Fruit fly (Drosophila melanogaster) whole organism, embryonic: Measurements from ENCODE around the gene CG13675.

Source experiments
- Abd-B ChIP-seq: fragments of 200-800 bp; sonication (Bioruptor generic); optimal IDR thresholded peaks from 2 replicates; lab custom pipeline; 2018; ENCODE audit warnings: missing biosample characterization, mild to moderate bottlenecking, missing genetic modification characterization, moderate library complexity
- Atf-2 ChIP-seq: fragments of 200-800 bp; sonication (Bioruptor generic); optimal IDR thresholded peaks from 2 replicates; lab custom pipeline; 2016; ENCODE audit warnings: missing biosample characterization, missing genetic modification characterization
- Atf6 ChIP-seq: fragments of 200-800 bp; sonication (Bioruptor generic); IDR thresholded peaks from 2 replicates; pipeline ENCODE4 v1.3.6; 2022; ENCODE audit warnings: missing biosample characterization, missing genetic modification characterization
- BEAF-32 ChIP-seq: fragments of 200-800 bp; sonication (Bioruptor generic); optimal IDR thresholded peaks from 3 replicates; lab custom pipeline; 2017; ENCODE audit warnings: missing biosample characterization, missing genetic modification characterization, mild to moderate bottlenecking, moderate library complexity, missing genetic modification reagents
- CG10209 ChIP-seq: fragments of 200-800 bp; sonication (Bioruptor generic); optimal IDR thresholded peaks from 3 replicates; lab custom pipeline; 2017; ENCODE audit warnings: missing biosample characterization, mild to moderate bottlenecking, missing genetic modification characterization, missing genetic modification reagents
- CG10366 ChIP-seq: fragments of 200-800 bp; sonication (Bioruptor generic); IDR thresholded peaks from 2 replicates; pipeline ENCODE4 v1.3.6; 2022; ENCODE audit warnings: missing biosample characterization, missing genetic modification characterization
- CG11093 ChIP-seq: fragments of 200-800 bp; sonication (Bioruptor generic); IDR thresholded peaks from 3 replicates; pipeline ENCODE4 v1.3.6; 2022; ENCODE audit warnings: missing biosample characterization, missing genetic modification characterization
- CG11560 ChIP-seq: fragments of 200-800 bp; sonication (Bioruptor generic); IDR thresholded peaks from 3 replicates; pipeline ENCODE4 v1.3.6; 2022; ENCODE audit warnings: missing biosample characterization, missing genetic modification characterization
- CG12155 ChIP-seq: fragments of 200-800 bp; sonication (Bioruptor generic); optimal IDR thresholded peaks from 3 replicates; lab custom pipeline; 2016; ENCODE audit warnings: missing biosample characterization, missing genetic modification characterization
- CG12659 ChIP-seq: fragments of 200-800 bp; sonication (Bioruptor generic); optimal IDR thresholded peaks from 3 replicates; lab custom pipeline; 2017; ENCODE audit warnings: mild to moderate bottlenecking, missing biosample characterization, missing genetic modification reagents, missing genetic modification characterization
- CG14441 ChIP-seq: fragments of 200-800 bp; sonication (Bioruptor generic); IDR thresholded peaks from 2 replicates; pipeline ENCODE4 v1.3.6; 2022; ENCODE audit warnings: missing biosample characterization, missing genetic modification characterization
- CG14667 ChIP-seq: fragments of 200-800 bp; sonication (Bioruptor generic); IDR thresholded peaks from 2 replicates; pipeline ENCODE4 v1.3.6; 2022; ENCODE audit warnings: missing biosample characterization, missing genetic modification characterization
- CG15601 ChIP-seq: fragments of 200-800 bp; sonication (Bioruptor generic); optimal IDR thresholded peaks from 3 replicates; lab custom pipeline; 2019; ENCODE audit warnings: missing biosample characterization, mild to moderate bottlenecking, missing genetic modification characterization, moderate library complexity
- CG1603 ChIP-seq: fragments of 200-800 bp; sonication (Bioruptor generic); optimal IDR thresholded peaks from 2 replicates; lab custom pipeline; 2019; ENCODE audit warnings: missing biosample characterization, mild to moderate bottlenecking, missing genetic modification characterization, moderate library complexity
- CG16863 ChIP-seq: fragments of 200-800 bp; sonication (Bioruptor generic); optimal IDR thresholded peaks from 3 replicates; lab custom pipeline; 2016; ENCODE audit warnings: missing biosample characterization, missing genetic modification characterization
- CG18262 ChIP-seq: fragments of 200-800 bp; optimal IDR thresholded peaks from 3 replicates; lab custom pipeline; 2019; ENCODE audit warnings: missing biosample characterization, mild to moderate bottlenecking, missing genetic modification characterization, moderate library complexity
- CG30020 ChIP-seq: fragments of 200-800 bp; optimal IDR thresholded peaks from 2 replicates; lab custom pipeline; 2019; ENCODE audit warnings: missing biosample characterization, mild to moderate bottlenecking, missing genetic modification characterization, moderate library complexity
- CG4360 ChIP-seq: fragments of 200-800 bp; sonication (Bioruptor generic); IDR thresholded peaks from 2 replicates; pipeline ENCODE4 v1.3.6; 2022; ENCODE audit warnings: missing biosample characterization, missing genetic modification characterization
- CG7987 ChIP-seq: fragments of 200-800 bp; sonication (Bioruptor generic); optimal IDR thresholded peaks from 2 replicates; lab custom pipeline; 2018; ENCODE audit warnings: missing biosample characterization, mild to moderate bottlenecking, missing genetic modification characterization, moderate library complexity
- CG9437 ChIP-seq: fragments of 200-800 bp; sonication (Bioruptor generic); optimal IDR thresholded peaks from 2 replicates; lab custom pipeline; 2018; ENCODE audit warnings: missing biosample characterization, mild to moderate bottlenecking, missing genetic modification characterization
- Dbx ChIP-seq: fragments of 200-800 bp; sonication (Bioruptor generic); IDR thresholded peaks from 3 replicates; pipeline ENCODE4 v1.3.6; 2022; ENCODE audit warnings: missing biosample characterization, missing genetic modification characterization
- Dip3 ChIP-seq: fragments of 200-800 bp; sonication (Bioruptor generic); optimal IDR thresholded peaks from 3 replicates; lab custom pipeline; 2016; ENCODE audit warnings: missing biosample characterization, missing genetic modification characterization
- E2f2 ChIP-seq: fragments of 200-800 bp; sonication (Bioruptor generic); IDR thresholded peaks from 2 replicates; pipeline ENCODE4 v1.3.6; 2022; ENCODE audit warnings: missing biosample characterization, missing genetic modification characterization
- Fer3 ChIP-seq: fragments of 200-800 bp; sonication (Bioruptor generic); optimal IDR thresholded peaks from 2 replicates; lab custom pipeline; 2018; ENCODE audit warnings: missing biosample characterization, mild to moderate bottlenecking, missing genetic modification characterization, moderate library complexity
- H2.0 ChIP-seq: fragments of 200-800 bp; sonication (Bioruptor generic); IDR thresholded peaks from 2 replicates; pipeline ENCODE4 v1.3.6; 2022; ENCODE audit warnings: missing biosample characterization, missing genetic modification characterization
- Myb ChIP-seq: fragments of 200-800 bp; sonication (Bioruptor generic); optimal IDR thresholded peaks from 2 replicates; lab custom pipeline; 2016; ENCODE audit warnings: missing biosample characterization, missing genetic modification characterization
- Neu2 ChIP-seq: fragments of 200-800 bp; sonication (Bioruptor generic); optimal IDR thresholded peaks from 3 replicates; lab custom pipeline; 2016; ENCODE audit warnings: missing biosample characterization, missing genetic modification characterization, borderline replicate concordance
- Rx ChIP-seq: fragments of 200-800 bp; sonication (Bioruptor generic); IDR thresholded peaks from 2 replicates; pipeline ENCODE4 v1.3.6; 2022; ENCODE audit warnings: missing biosample characterization, missing genetic modification characterization
- Scr ChIP-seq: fragments of 200-800 bp; sonication (Bioruptor generic); IDR thresholded peaks from 2 replicates; pipeline ENCODE4 v1.3.6; 2022; ENCODE audit warnings: missing biosample characterization, missing genetic modification characterization; ENCODE audit not compliant: partially characterized antibody
- Sry-δ ChIP-seq: fragments of 200-800 bp; sonication (Bioruptor generic); optimal IDR thresholded peaks from 2 replicates; lab custom pipeline; 2016; ENCODE audit warnings: missing biosample characterization, missing genetic modification characterization
- az2 ChIP-seq: fragments of 200-800 bp; sonication (Bioruptor generic); optimal IDR thresholded peaks from 3 replicates; lab custom pipeline; 2016; ENCODE audit warnings: missing biosample characterization, missing genetic modification characterization
- cad ChIP-seq: fragments of >200 bp; optimal IDR thresholded peaks from 2 replicates; lab custom pipeline; 2017; ENCODE audit warnings: missing biosample characterization, missing genetic modification characterization
- chn ChIP-seq: fragments of 200-800 bp; sonication (Bioruptor generic); optimal IDR thresholded peaks from 2 replicates; lab custom pipeline; 2016; ENCODE audit warnings: missing biosample characterization, missing genetic modification characterization
- dan ChIP-seq: fragments of 200-800 bp; sonication (Bioruptor generic); IDR thresholded peaks from 2 replicates; pipeline ENCODE4 v1.3.6; 2022; ENCODE audit warnings: missing biosample characterization, missing genetic modification characterization
- inv ChIP-seq: fragments of 200-800 bp; sonication (Bioruptor generic); IDR thresholded peaks from 2 replicates; pipeline ENCODE4 v1.3.6; 2022; ENCODE audit warnings: missing biosample characterization, missing genetic modification characterization; ENCODE audit not compliant: partially characterized antibody
- maf-S ChIP-seq: fragments of 200-800 bp; sonication (Bioruptor generic); optimal IDR thresholded peaks from 2 replicates; lab custom pipeline; 2016; ENCODE audit warnings: missing biosample characterization, missing genetic modification characterization
- mirr ChIP-seq: fragments of 200-800 bp; sonication (Bioruptor generic); optimal IDR thresholded peaks from 3 replicates; lab custom pipeline; 2018; ENCODE audit warnings: missing biosample characterization, mild to moderate bottlenecking, missing genetic modification characterization
- mld ChIP-seq: fragments of 200-800 bp; sonication (Bioruptor generic); IDR thresholded peaks from 3 replicates; pipeline ENCODE4 v1.3.6; 2022; ENCODE audit warnings: missing biosample characterization, missing genetic modification characterization; ENCODE audit not compliant: partially characterized antibody
- otp ChIP-seq: fragments of 200-800 bp; sonication (Bioruptor generic); IDR thresholded peaks from 3 replicates; pipeline ENCODE4, ENCODE4 v1.3.6; 2022; ENCODE audit warnings: missing biosample characterization, missing genetic modification characterization
- pita ChIP-seq: fragments of 200-800 bp; sonication (Bioruptor generic); optimal IDR thresholded peaks from 2 replicates; lab custom pipeline; 2017; ENCODE audit warnings: missing biosample characterization, mild to moderate bottlenecking, missing genetic modification characterization
- pzg ChIP-seq: fragments of 200-800 bp; sonication (Bioruptor generic); optimal IDR thresholded peaks from 3 replicates; lab custom pipeline; 2018; ENCODE audit warnings: missing biosample characterization, mild to moderate bottlenecking, missing genetic modification characterization, moderate library complexity
- sens ChIP-seq: fragments of 200-800 bp; sonication (Bioruptor generic); peaks from one replicate; lab custom pipeline; 2016; ENCODE audit warnings: missing biosample characterization, missing genetic modification characterization
- sens-2 ChIP-seq: fragments of 200-800 bp; sonication (Bioruptor generic); IDR thresholded peaks from 2 replicates; pipeline ENCODE4 v1.3.6; 2022; ENCODE audit warnings: missing biosample characterization, missing genetic modification characterization
- shn ChIP-seq: fragments of 200-800 bp; sonication (Bioruptor generic); optimal IDR thresholded peaks from 3 replicates; lab custom pipeline; 2016; ENCODE audit warnings: missing biosample characterization, missing genetic modification characterization
- sna ChIP-seq: fragments of 200-800 bp; sonication (Bioruptor generic); IDR thresholded peaks from 2 replicates; pipeline ENCODE4 v1.3.6; 2022; ENCODE audit warnings: missing biosample characterization, missing genetic modification characterization; ENCODE audit not compliant: partially characterized antibody
- unc-4 ChIP-seq: fragments of 200-800 bp; sonication (Bioruptor generic); IDR thresholded peaks from 2 replicates; pipeline ENCODE4 v1.3.6; 2022; ENCODE audit warnings: missing biosample characterization, missing genetic modification characterization; ENCODE audit not compliant: partially characterized antibody
- vfl ChIP-seq: fragments of 200-800 bp; sonication (Bioruptor generic); optimal IDR thresholded peaks from 2 replicates; lab custom pipeline; 2016; ENCODE audit warnings: missing biosample characterization, missing genetic modification characterization

Gene CG13675

dm6 chr3L:8180464-8181137, 15.3 kb upstream of the CG13675 start, which contains the start of the genes mthl7 and Uxs (continued):
- no peak for TF ChIP-seq CG16863 (GFP tag; lab: Kevin White, UChicago)
- TF ChIP-seq Sry-δ (GFP tag; lab: Kevin White, UChicago): peak; percentile 24
- no peak for TF ChIP-seq vfl
- no peak for TF ChIP-seq chn
- TF ChIP-seq Dip3 (GFP tag; lab: Kevin White, UChicago): no peak
- no peak for TF ChIP-seq shn (GFP tag; lab: Kevin White, UChicago)
- TF ChIP-seq E2f2 (GFP tag; lab: Robert Waterston, UW): peak; percentile 95
- peak; percentile 50 for TF ChIP-seq Scr (GFP tag; lab: Robert Waterston, UW)
- no peak for TF ChIP-seq CG14441 (GFP tag; lab: Robert Waterston, UW)
- TF ChIP-seq cad (GFP tag; lab: Kevin White, UChicago): no peak
- TF ChIP-seq Myb (GFP tag; lab: Kevin White, UChicago): no peak
- no peak for TF ChIP-seq CG7987 (GFP tag; lab: Kevin White, UChicago)
- TF ChIP-seq CG12659 (GFP tag; lab: Kevin White, UChicago): peak; percentile 1
- no peak for TF ChIP-seq pita (GFP tag; lab: Kevin White, UChicago)
- TF ChIP-seq Neu2 (GFP tag; lab: Kevin White, UChicago): no peak
- TF ChIP-seq BEAF-32 (GFP tag; lab: Kevin White, UChicago): peak; percentile 63
- TF ChIP-seq otp (GFP tag; lab: Robert Waterston, UW): no peak
- no peak for TF ChIP-seq CG10209 (GFP tag; lab: Kevin White, UChicago)
- TF ChIP-seq mirr (GFP tag; lab: Kevin White, UChicago): no peak
- no peak for TF ChIP-seq Atf-2
- TF ChIP-seq pzg (GFP tag; lab: Kevin White, UChicago): peak; percentile 70
- no peak for TF ChIP-seq maf-S (GFP tag; lab: Kevin White, UChicago)
- TF ChIP-seq, all 482 proteins: peak for 46

- TF ChIP-seq dan (GFP tag; lab: Robert Waterston, UW) (no peak), CG14667 (GFP tag; lab: Robert Waterston, UW) (peak; percentile 36; the same call in 1 of the 2 replicates), H2.0 (peak; percentile 64; the same call in 1 of the 2 replicates), sna (GFP tag; lab: Robert Waterston, UW) (peak; percentile 75), sens (GFP tag; lab: Kevin White, UChicago) (peak; percentile 71), Dbx (GFP tag; lab: Robert Waterston, UW) (0 out of 3 replicates have a peak, but pooled peaks have one; percentile 28), Rx (GFP tag; lab: Robert Waterston, UW) (peak; percentile 55; the same call in 1 of the 2 replicates), CG11560 (no peak), CG15601 (tag; lab: Kevin White, UChicago) (no peak), az2 (GFP tag; lab: Kevin White, UChicago) (peak; percentile 5), Atf6 (GFP tag; lab: Robert Waterston, UW) (peak; percentile 48; the same call in 1 of the 2 replicates), CG18262 (tag; lab: Kevin White, UChicago) (no peak), sens-2 (GFP tag; lab: Robert Waterston, UW) (0 out of 2 replicates have a peak, but pooled peaks have one; percentile 20), CG11093 (GFP tag; lab: Robert Waterston, UW) (0 out of 3 replicates have a peak, but pooled peaks have one; percentile 11), mld (GFP tag; lab: Robert Waterston, UW) (peak; percentile 62; the same call in 1 of the 3 replicates), CG12155 (GFP tag; lab: Kevin White, UChicago) (peak; percentile 1), inv (peak; percentile 66), CG1603 (tag; lab: Kevin White, UChicago) (peak; percentile 33), CG9437 (GFP tag; lab: Kevin White, UChicago) (peak; percentile 10), Fer3 (tag; lab: Kevin White, UChicago) (peak; percentile 39), CG30020 (no peak), CG10366 (GFP tag; lab: Robert Waterston, UW) (peak; percentile 70), CG4360 (no peak), unc-4 (GFP tag; lab: Robert Waterston, UW) (peak; percentile 81), Abd-B (no peak)
Measured at dm6 chr3L:8177795-8178564, 12.7 kb upstream of the CG13675 start, which contains the start of gene Nmt. Gene Nmt (minus strand): TSS chr3L:8178429.
